Worm (Caenorhabditis elegans): Measurements from ENCODE around the gene Y64G10A.2.

ce11 chrIV:14259197-14259596, 14.9 kb upstream of the Y64G10A.2 start:
- TF ChIP-seq lin-13 (GFP tag; optimal IDR thresholded peaks at IDR 0.05) = no peak
- TF ChIP-seq unc-55 (GFP tag; optimal IDR thresholded peaks at IDR 0.05) = no peak
- no peak for TF ChIP-seq elt-1 (tag; optimal IDR thresholded peaks at IDR 0.05)
- no peak for TF ChIP-seq unc-62 (GFP tag; optimal IDR thresholded peaks at IDR 0.05)
- no peak for TF ChIP-seq nhr-12 (tag; optimal IDR thresholded peaks at IDR 0.05)
